Fruit fly (Drosophila melanogaster) whole organism, embryonic: ENCODE data around the gene CG15365.
A peak's percentile ranks its signal among the peaks of the same experiment; 100 is the strongest.

ENCODE experiments used
- CG13123 ChIP-seq: fragments of 200-800 bp; sonication (Bioruptor generic); optimal IDR thresholded peaks from 2 replicates; lab custom pipeline; 2016; ENCODE audit warnings: missing biosample characterization, missing genetic modification characterization
- CG13287 ChIP-seq: fragments of 200-800 bp; sonication (Bioruptor generic); IDR thresholded peaks from 2 replicates; pipeline ENCODE4 v1.3.6; 2022; ENCODE audit warnings: missing biosample characterization, missing genetic modification characterization; ENCODE audit not compliant: partially characterized antibody
- CG13775 ChIP-seq: fragments of 200-800 bp; sonication (Bioruptor generic); optimal IDR thresholded peaks from 3 replicates; lab custom pipeline; 2017; ENCODE audit warnings: missing biosample characterization, mild to moderate bottlenecking, missing genetic modification characterization
- CG14965 ChIP-seq: fragments of 200-800 bp; sonication (Bioruptor generic); optimal IDR thresholded peaks from 2 replicates; lab custom pipeline; 2016; ENCODE audit warnings: missing biosample characterization, missing genetic modification characterization, borderline replicate concordance
- CG15011 ChIP-seq: fragments of 200-800 bp; sonication (Bioruptor generic); optimal IDR thresholded peaks from 3 replicates; lab custom pipeline; 2018; ENCODE audit warnings: missing biosample characterization, mild to moderate bottlenecking, missing genetic modification characterization
- CG16815 ChIP-seq: fragments of 200-800 bp; sonication (Bioruptor generic); optimal IDR thresholded peaks from 3 replicates; lab custom pipeline; 2017; ENCODE audit warnings: missing biosample characterization, mild to moderate bottlenecking, missing genetic modification characterization
- CG17385 ChIP-seq: fragments of 200-800 bp; sonication (Bioruptor generic); optimal IDR thresholded peaks from 3 replicates; lab custom pipeline; 2018; ENCODE audit warnings: missing biosample characterization, mild to moderate bottlenecking, missing genetic modification characterization
- CG2199 ChIP-seq: fragments of 200-800 bp; sonication (Bioruptor generic); IDR thresholded peaks from 3 replicates; pipeline ENCODE4 v1.3.6; 2022; ENCODE audit warnings: missing biosample characterization, missing genetic modification characterization
- CG2678 ChIP-seq: fragments of 200-800 bp; sonication (Bioruptor generic); optimal IDR thresholded peaks from 3 replicates; lab custom pipeline; 2019; ENCODE audit warnings: missing biosample characterization, mild to moderate bottlenecking, missing genetic modification characterization, moderate library complexity
- CG30020 ChIP-seq: fragments of 200-800 bp; optimal IDR thresholded peaks from 2 replicates; lab custom pipeline; 2019; ENCODE audit warnings: missing biosample characterization, mild to moderate bottlenecking, missing genetic modification characterization, moderate library complexity
- CG30403 ChIP-seq: fragments of 200-800 bp; sonication (Bioruptor generic); optimal IDR thresholded peaks from 3 replicates; lab custom pipeline; 2016; ENCODE audit warnings: missing biosample characterization, missing genetic modification characterization
- CG32532 ChIP-seq: fragments of 200-800 bp; sonication (Bioruptor generic); IDR thresholded peaks from 2 replicates; pipeline ENCODE4 v1.3.6; 2022; ENCODE audit warnings: missing biosample characterization, missing genetic modification characterization
- CG3281 ChIP-seq: fragments of 200-800 bp; sonication (Bioruptor generic); optimal IDR thresholded peaks from 3 replicates; lab custom pipeline; 2017; ENCODE audit warnings: missing biosample characterization, mild to moderate bottlenecking, missing genetic modification characterization
- CG33557 ChIP-seq: fragments of 200-800 bp; sonication (Bioruptor generic); optimal IDR thresholded peaks from 2 replicates; lab custom pipeline; 2019; ENCODE audit warnings: missing biosample characterization, mild to moderate bottlenecking, missing genetic modification characterization, moderate library complexity
- CG7928 ChIP-seq: fragments of 200-800 bp; sonication (Bioruptor generic); optimal IDR thresholded peaks from 2 replicates; lab custom pipeline; 2017; ENCODE audit warnings: missing biosample characterization, mild to moderate bottlenecking, missing genetic modification characterization
- CG8281 ChIP-seq: fragments of 200-800 bp; sonication (Bioruptor generic); optimal IDR thresholded peaks from 2 replicates; lab custom pipeline; 2018; ENCODE audit warnings: missing biosample characterization, mild to moderate bottlenecking, missing genetic modification characterization, moderate library complexity
- CG9727 ChIP-seq: fragments of 200-800 bp; sonication (Bioruptor generic); optimal IDR thresholded peaks from 3 replicates; lab custom pipeline; 2017; ENCODE audit warnings: missing biosample characterization, mild to moderate bottlenecking, missing genetic modification characterization
- Dad ChIP-seq: fragments of 200-800 bp; sonication (Bioruptor generic); optimal IDR thresholded peaks from 3 replicates; lab custom pipeline; 2016; ENCODE audit warnings: missing biosample characterization, missing genetic modification characterization
- Doc3 ChIP-seq: fragments of 200-800 bp; sonication (Bioruptor generic); IDR thresholded peaks from 3 replicates; pipeline ENCODE4 v1.3.6; 2022; ENCODE audit warnings: missing biosample characterization, missing genetic modification characterization; ENCODE audit not compliant: partially characterized antibody
- Drgx ChIP-seq: fragments of 200-800 bp; sonication (Bioruptor generic); IDR thresholded peaks from 2 replicates; pipeline ENCODE4 v1.3.6; 2022; ENCODE audit warnings: missing biosample characterization, missing genetic modification characterization
- Fer1 ChIP-seq: fragments of 200-800 bp; sonication (Bioruptor generic); optimal IDR thresholded peaks from 2 replicates; lab custom pipeline; 2017; ENCODE audit warnings: missing biosample characterization, mild to moderate bottlenecking, missing genetic modification characterization
- Hmr ChIP-seq: fragments of 200-800 bp; sonication (Bioruptor generic); optimal IDR thresholded peaks from 3 replicates; lab custom pipeline; 2017; ENCODE audit warnings: mild to moderate bottlenecking, missing biosample characterization, missing genetic modification reagents, missing genetic modification characterization
- Hr39 ChIP-seq: fragments of >200 bp; optimal IDR thresholded peaks from 2 replicates; lab custom pipeline; 2017
- Lhr ChIP-seq: fragments of 200-800 bp; sonication (Bioruptor generic); optimal IDR thresholded peaks from 3 replicates; lab custom pipeline; 2017; ENCODE audit warnings: mild to moderate bottlenecking, missing biosample characterization, missing genetic modification reagents, missing genetic modification characterization
- Six4 ChIP-seq: fragments of 200-800 bp; sonication (Bioruptor generic); optimal IDR thresholded peaks from 2 replicates; lab custom pipeline; 2016; ENCODE audit warnings: missing biosample characterization, missing genetic modification characterization
- TFAM ChIP-seq: fragments of 200-800 bp; sonication (Bioruptor generic); optimal IDR thresholded peaks from 2 replicates; lab custom pipeline; 2017; ENCODE audit warnings: missing biosample characterization, missing genetic modification characterization, inconsistent platforms
- Trl ChIP-seq, 3 experiments: fragments of >200 bp in 2 of 3; fragments of 200-800 bp in 1 of 3; sonication (Bioruptor generic) in 1 of 3; optimal IDR thresholded peaks; 2 replicates in 1 of 3; 3 replicates in 2 of 3; lab custom pipeline; 2016 to 2017; ENCODE audit warnings: missing biosample characterization in 1 of 3, missing genetic modification characterization in 1 of 3
- Xbp1 ChIP-seq: fragments of 200-800 bp; sonication (Bioruptor generic); optimal IDR thresholded peaks from 3 replicates; lab custom pipeline; 2016; ENCODE audit warnings: missing biosample characterization, mild to moderate bottlenecking, missing genetic modification characterization
- Xrp1 ChIP-seq: fragments of 200-800 bp; sonication (Bioruptor generic); IDR thresholded peaks from 2 replicates; pipeline ENCODE4 v1.3.6; 2022; ENCODE audit warnings: missing biosample characterization, missing genetic modification characterization
- br ChIP-seq: fragments of >200 bp; optimal IDR thresholded peaks from 2 replicates; lab custom pipeline; 2017
- chn ChIP-seq: fragments of 200-800 bp; sonication (Bioruptor generic); optimal IDR thresholded peaks from 2 replicates; lab custom pipeline; 2016; ENCODE audit warnings: missing biosample characterization, missing genetic modification characterization
- da ChIP-seq: fragments of 200-800 bp; sonication (Bioruptor generic); optimal IDR thresholded peaks from 2 replicates; lab custom pipeline; 2016; ENCODE audit warnings: missing biosample characterization, missing genetic modification characterization
- dimm ChIP-seq: fragments of 200-800 bp; sonication (Bioruptor generic); IDR thresholded peaks from 2 replicates; pipeline ENCODE4 v1.3.6; 2022; ENCODE audit warnings: missing biosample characterization, missing genetic modification characterization
- dmrt11E ChIP-seq: fragments of 200-800 bp; sonication (Bioruptor generic); optimal IDR thresholded peaks from 3 replicates; lab custom pipeline; 2018; ENCODE audit warnings: missing biosample characterization, mild to moderate bottlenecking, missing genetic modification characterization, moderate library complexity
- dpn ChIP-seq, 2 experiments: fragments of 200-800 bp; sonication (Bioruptor generic); optimal IDR thresholded peaks; 3 replicates each; lab custom pipeline; 2016; ENCODE audit warnings: missing biosample characterization in 2 of 2, missing genetic modification characterization in 2 of 2
- fd64A ChIP-seq: fragments of 200-800 bp; sonication (Bioruptor generic); optimal IDR thresholded peaks from 3 replicates; lab custom pipeline; 2018; ENCODE audit warnings: missing biosample characterization, mild to moderate bottlenecking, missing genetic modification characterization
- fu2 ChIP-seq: fragments of 200-800 bp; sonication (Bioruptor generic); optimal IDR thresholded peaks from 2 replicates; lab custom pipeline; 2016; ENCODE audit warnings: missing biosample characterization, missing genetic modification characterization
- grau ChIP-seq: fragments of 200-800 bp; optimal IDR thresholded peaks from 3 replicates; lab custom pipeline; 2019; ENCODE audit warnings: missing biosample characterization, mild to moderate bottlenecking, missing genetic modification characterization, moderate library complexity
- hkb ChIP-seq, 2 experiments: fragments of 200-800 bp in 1 of 2; fragments of >200 bp in 1 of 2; sonication (Bioruptor generic) in 1 of 2; IDR thresholded peaks in 1 of 2; optimal IDR thresholded peaks in 1 of 2; 2 replicates each; pipeline versions ENCODE4 v1.3.6 to Lab custom; 2017 to 2022; ENCODE audit warnings: missing biosample characterization in 1 of 2, missing genetic modification characterization in 1 of 2
- lab ChIP-seq: fragments of 200-800 bp; sonication (Bioruptor generic); optimal IDR thresholded peaks from 3 replicates; lab custom pipeline; 2017; ENCODE audit warnings: missing biosample characterization, missing genetic modification characterization, mild to moderate bottlenecking, moderate library complexity, missing genetic modification reagents
- lilli ChIP-seq: fragments of 200-800 bp; sonication (Bioruptor generic); optimal IDR thresholded peaks from 3 replicates; lab custom pipeline; 2016; ENCODE audit warnings: missing biosample characterization, missing genetic modification characterization
- mirr ChIP-seq: fragments of 200-800 bp; sonication (Bioruptor generic); optimal IDR thresholded peaks from 3 replicates; lab custom pipeline; 2018; ENCODE audit warnings: missing biosample characterization, mild to moderate bottlenecking, missing genetic modification characterization
- nau ChIP-seq: fragments of 200-800 bp; sonication (Bioruptor generic); optimal IDR thresholded peaks from 3 replicates; lab custom pipeline; 2017; ENCODE audit warnings: missing biosample characterization, mild to moderate bottlenecking, missing genetic modification characterization, missing genetic modification reagents
- pnt ChIP-seq: fragments of 200-800 bp; sonication (Bioruptor generic); optimal IDR thresholded peaks from 3 replicates; lab custom pipeline; 2016; ENCODE audit warnings: missing biosample characterization, missing genetic modification characterization
- psq ChIP-seq: fragments of 200-800 bp; sonication (Bioruptor generic); optimal IDR thresholded peaks from 2 replicates; lab custom pipeline; 2017; ENCODE audit warnings: missing biosample characterization, missing genetic modification characterization
- repo ChIP-seq: fragments of 200-800 bp; sonication (Bioruptor generic); optimal IDR thresholded peaks from 2 replicates; lab custom pipeline; 2016; ENCODE audit warnings: missing biosample characterization, missing genetic modification characterization
- scrt ChIP-seq: fragments of 200-800 bp; sonication (Bioruptor generic); optimal IDR thresholded peaks from 2 replicates; lab custom pipeline; 2018; ENCODE audit warnings: missing biosample characterization, mild to moderate bottlenecking, missing genetic modification characterization, moderate library complexity
- shn ChIP-seq: fragments of 200-800 bp; sonication (Bioruptor generic); optimal IDR thresholded peaks from 3 replicates; lab custom pipeline; 2016; ENCODE audit warnings: missing biosample characterization, missing genetic modification characterization
- tin ChIP-seq: fragments of 200-800 bp; sonication (Bioruptor generic); optimal IDR thresholded peaks from 3 replicates; lab custom pipeline; 2016; ENCODE audit warnings: missing biosample characterization, missing genetic modification characterization

Gene CG15365

dm6 chrX:9047725-9048384, 19.9 kb downstream of the CG15365 start (continued):
- TF ChIP-seq CG7928 (GFP tag; lab: Kevin White, UChicago) (no peak), Six4 (peak; percentile 34), CG15011 (GFP tag; lab: Kevin White, UChicago) (peak; percentile 29), Hmr (GFP tag; lab: Kevin White, UChicago) (no peak), br (lab: Kevin White, UChicago) (no peak), Fer1 (GFP tag; lab: Kevin White, UChicago) (no peak), chn (peak; percentile 3), Xrp1 (peak; percentile 84), CG13775 (GFP tag; lab: Kevin White, UChicago) (peak; percentile 51), tin (GFP tag; lab: Kevin White, UChicago) (peak; percentile 44), Hr39 (no peak), CG8281 (peak; percentile 48), CG9727 (GFP tag; lab: Kevin White, UChicago) (peak; percentile 70), repo (GFP tag; lab: Kevin White, UChicago) (no peak), CG17385 (peak; percentile 80), lab (GFP tag; lab: Kevin White, UChicago) (peak; percentile 42), Trl (optimal IDR thresholded peaks at IDR 0.05; lab: Kevin White, UChicago) (peak in 1 of 2 experiments; percentile 8), Trl (GFP tag; optimal IDR thresholded peaks at IDR 0.05; lab: Kevin White, UChicago) (no peak), shn (no peak), dimm (no peak), CG33557 (GFP tag; lab: Kevin White, UChicago) (peak; percentile 88), mirr (GFP tag; lab: Kevin White, UChicago) (no peak), CG2199 (GFP tag; lab: Robert Waterston, UW) (no peak), hkb (optimal IDR thresholded peaks at IDR 0.05; lab: Kevin White, UChicago) (no peak), hkb (GFP tag; IDR thresholded peaks at IDR 0.05; lab: Robert Waterston, UW) (peak; percentile 77), CG14965 (GFP tag; lab: Kevin White, UChicago) (no peak), fu2 (no peak), Drgx (GFP tag; lab: Robert Waterston, UW) (peak; percentile 78), TFAM (GFP tag; lab: Kevin White, UChicago) (no peak), Lhr (GFP tag; lab: Kevin White, UChicago) (peak; percentile 33), dmrt11E (tag; lab: Kevin White, UChicago) (peak; percentile 88), CG3281 (GFP tag; lab: Kevin White, UChicago) (no peak), CG32532 (GFP tag; lab: Robert Waterston, UW) (peak; percentile 14; the same call in 1 of the 2 replicates), CG13287 (GFP tag; lab: Robert Waterston, UW) (no peak), CG13123 (GFP tag; lab: Kevin White, UChicago) (no peak), lilli (GFP tag; lab: Kevin White, UChicago) (peak; percentile 34), CG30403 (GFP tag; lab: Kevin White, UChicago) (peak; percentile 75), scrt (GFP tag; lab: Kevin White, UChicago) (no peak), Xbp1 (GFP tag; lab: Kevin White, UChicago) (peak; percentile 62), fd64A (no peak), pnt (no peak), CG16815 (peak; percentile 63), Dad (GFP tag; lab: Kevin White, UChicago) (peak; percentile 16), psq (GFP tag; lab: Kevin White, UChicago) (peak; percentile 63), da (GFP tag; lab: Kevin White, UChicago) (no peak), CG2678 (peak; percentile 79), grau (tag; lab: Kevin White, UChicago) (peak; percentile 79), dpn (GFP tag; optimal IDR thresholded peaks at IDR 0.05; lab: Kevin White, UChicago) (peak in 1 of 2 experiments; percentile 50), Doc3 (no peak), CG30020 (peak; percentile 35), nau (GFP tag; lab: Kevin White, UChicago) (no peak)
